Fruit fly (Drosophila melanogaster) whole organism, adult: ENCODE data around the gene mael.

ENCODE experiments used
- CG11617 ChIP-seq: fragments of 200-800 bp; sonication (Bioruptor generic); optimal IDR thresholded peaks from 2 replicates; lab custom pipeline; 2017; ENCODE audit warnings: mild to moderate bottlenecking, missing biosample characterization, missing genetic modification reagents, missing genetic modification characterization
- CG12768 ChIP-seq: fragments of 200-800 bp; sonication (Bioruptor generic); optimal IDR thresholded peaks from 2 replicates; lab custom pipeline; 2017; ENCODE audit warnings: missing biosample characterization, missing genetic modification characterization, mild to moderate bottlenecking, moderate library complexity, missing genetic modification reagents
- CG14711 ChIP-seq: fragments of 200-800 bp; sonication (Bioruptor generic); optimal IDR thresholded peaks from 2 replicates; lab custom pipeline; 2018; ENCODE audit warnings: missing biosample characterization, mild to moderate bottlenecking, missing genetic modification characterization, moderate library complexity
- CG1620 ChIP-seq: fragments of 200-800 bp; sonication (Bioruptor generic); optimal IDR thresholded peaks from 2 replicates; lab custom pipeline; 2016; ENCODE audit warnings: missing biosample characterization, missing genetic modification characterization
- CG33017 ChIP-seq: fragments of 200-800 bp; sonication (Bioruptor generic); optimal IDR thresholded peaks from 2 replicates; lab custom pipeline; 2018; ENCODE audit warnings: missing biosample characterization, mild to moderate bottlenecking, missing genetic modification characterization, moderate library complexity
- CG5204 ChIP-seq: fragments of 200-800 bp; sonication (Bioruptor generic); optimal IDR thresholded peaks from 2 replicates; lab custom pipeline; 2016; ENCODE audit warnings: missing biosample characterization, missing genetic modification characterization
- CG7045 ChIP-seq: fragments of 200-800 bp; sonication (Bioruptor generic); optimal IDR thresholded peaks from 2 replicates; lab custom pipeline; 2017; ENCODE audit warnings: missing biosample characterization, mild to moderate bottlenecking, missing genetic modification characterization
- CG7101 ChIP-seq: fragments of 200-800 bp; sonication (Bioruptor generic); optimal IDR thresholded peaks from 2 replicates; lab custom pipeline; 2018; ENCODE audit warnings: missing biosample characterization, mild to moderate bottlenecking, missing genetic modification characterization, moderate library complexity
- Clk ChIP-seq: fragments of 200-800 bp; sonication (Bioruptor generic); optimal IDR thresholded peaks from 2 replicates; lab custom pipeline; 2017; ENCODE audit warnings: missing biosample characterization, missing genetic modification characterization
- Crg-1 ChIP-seq: fragments of 200-800 bp; sonication (Bioruptor generic); optimal IDR thresholded peaks from 2 replicates; lab custom pipeline; 2016; ENCODE audit warnings: missing biosample characterization, missing genetic modification characterization
- Hr96 ChIP-seq: fragments of 200-800 bp; sonication (Bioruptor generic); optimal IDR thresholded peaks from 2 replicates; lab custom pipeline; 2016; ENCODE audit warnings: missing biosample characterization, missing genetic modification characterization
- Mnt ChIP-seq: fragments of 200-800 bp; sonication (Bioruptor generic); optimal IDR thresholded peaks from 2 replicates; lab custom pipeline; 2016; ENCODE audit warnings: missing biosample characterization, mild to moderate bottlenecking, missing genetic modification characterization
- bab1 ChIP-seq: fragments of 200-800 bp; sonication (Bioruptor generic); optimal IDR thresholded peaks from 3 replicates; lab custom pipeline; 2019; ENCODE audit warnings: missing biosample characterization, mild to moderate bottlenecking, missing genetic modification characterization, moderate library complexity
- cic ChIP-seq: fragments of 200-800 bp; sonication (Bioruptor generic); optimal IDR thresholded peaks from 2 replicates; lab custom pipeline; 2017; ENCODE audit warnings: missing biosample characterization, mild to moderate bottlenecking, missing genetic modification characterization, moderate library complexity
- cnc ChIP-seq, 2 experiments: fragments of >200 bp; optimal IDR thresholded peaks; 2 replicates each; lab custom pipeline; 2017
- kay ChIP-seq: fragments of 200-800 bp; sonication (Bioruptor generic); peaks from one replicate; lab custom pipeline; 2016; ENCODE audit warnings: missing biosample characterization, missing genetic modification characterization, borderline replicate concordance
- ovo ChIP-seq: fragments of 200-800 bp; sonication (Bioruptor generic); optimal IDR thresholded peaks from 2 replicates; lab custom pipeline; 2016; ENCODE audit warnings: missing biosample characterization, missing genetic modification characterization
- pad ChIP-seq: fragments of 200-800 bp; sonication (Bioruptor generic); optimal IDR thresholded peaks from 3 replicates; lab custom pipeline; 2017; ENCODE audit warnings: missing biosample characterization, missing genetic modification characterization, mild to moderate bottlenecking, moderate library complexity, missing genetic modification reagents
- tj ChIP-seq: fragments of 200-800 bp; sonication (Bioruptor generic); optimal IDR thresholded peaks from 3 replicates; lab custom pipeline; 2017; ENCODE audit warnings: missing biosample characterization, mild to moderate bottlenecking, missing genetic modification characterization, moderate library complexity
- toe ChIP-seq: fragments of 200-800 bp; sonication (Bioruptor generic); optimal IDR thresholded peaks from 2 replicates; lab custom pipeline; 2016; ENCODE audit warnings: missing biosample characterization, missing genetic modification characterization

mael gene

dm6 chr3L:22741389-22742120 is 20.6 kb downstream of the mael start, which contains the start of gene CG7369:
Gene CG7369 (plus strand): TSS chr3L:22741793.
- TF ChIP-seq CG7045 (GFP tag; lab: Kevin White, UChicago) = peak; percentile 92
- TF ChIP-seq Crg-1 (GFP tag; lab: Kevin White, UChicago) = peak; percentile 97
- TF ChIP-seq cic = peak; percentile 84
- peak; percentile 88 for TF ChIP-seq CG7101 (tag; lab: Kevin White, UChicago)
- TF ChIP-seq ovo (GFP tag; lab: Kevin White, UChicago) = peak; percentile 92
- TF ChIP-seq cnc (optimal IDR thresholded peaks at IDR 0.05; lab: Kevin White, UChicago) = no peak
- peak; percentile 96 for TF ChIP-seq kay
- TF ChIP-seq CG12768 = peak; percentile 96
- peak; percentile 96 for TF ChIP-seq toe (GFP tag; lab: Kevin White, UChicago)
- peak; percentile 97 for TF ChIP-seq CG1620
- peak; percentile 64 for TF ChIP-seq tj (GFP tag; lab: Kevin White, UChicago)
- TF ChIP-seq CG14711 (tag; lab: Kevin White, UChicago) = peak; percentile 82
- TF ChIP-seq CG5204 (GFP tag; lab: Kevin White, UChicago) = peak; percentile 93
- TF ChIP-seq CG33017 (tag; lab: Kevin White, UChicago) = peak; percentile 83
- peak; percentile 93 for TF ChIP-seq Hr96 (GFP tag; lab: Kevin White, UChicago)
- TF ChIP-seq Mnt (GFP tag; lab: Kevin White, UChicago) = peak; percentile 89
- TF ChIP-seq Clk = peak; percentile 93
- peak; percentile 95 for TF ChIP-seq CG11617 (GFP tag; lab: Kevin White, UChicago)
- peak; percentile 90 for TF ChIP-seq pad
- peak; percentile 89 for TF ChIP-seq bab1 (GFP tag; lab: Kevin White, UChicago)

DNA sequence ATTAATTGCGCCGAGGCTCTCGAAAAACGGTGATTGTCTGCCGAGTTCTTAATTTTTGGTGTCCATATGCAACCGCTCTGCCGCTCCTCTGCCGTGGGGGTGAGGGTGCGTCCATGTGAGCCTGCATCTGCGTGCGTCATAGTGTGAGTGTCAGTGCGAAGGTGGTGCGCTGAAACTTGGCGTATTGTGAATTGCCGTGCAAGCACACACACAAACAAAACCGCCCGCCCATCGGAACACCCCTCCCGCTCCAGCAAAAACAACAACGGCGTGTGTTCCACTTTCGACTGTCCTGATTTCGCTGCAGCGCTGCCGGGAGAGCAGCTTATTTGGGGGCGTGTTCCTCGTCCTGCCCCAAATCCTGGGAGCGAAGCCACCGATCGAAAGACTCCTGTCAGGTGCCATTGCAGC is 21.1 kb downstream of the mael start:
- TF ChIP-seq tj (GFP tag; lab: Kevin White, UChicago) = peak; percentile 14
- no peak for TF ChIP-seq bab1 (GFP tag; lab: Kevin White, UChicago)

DNA sequence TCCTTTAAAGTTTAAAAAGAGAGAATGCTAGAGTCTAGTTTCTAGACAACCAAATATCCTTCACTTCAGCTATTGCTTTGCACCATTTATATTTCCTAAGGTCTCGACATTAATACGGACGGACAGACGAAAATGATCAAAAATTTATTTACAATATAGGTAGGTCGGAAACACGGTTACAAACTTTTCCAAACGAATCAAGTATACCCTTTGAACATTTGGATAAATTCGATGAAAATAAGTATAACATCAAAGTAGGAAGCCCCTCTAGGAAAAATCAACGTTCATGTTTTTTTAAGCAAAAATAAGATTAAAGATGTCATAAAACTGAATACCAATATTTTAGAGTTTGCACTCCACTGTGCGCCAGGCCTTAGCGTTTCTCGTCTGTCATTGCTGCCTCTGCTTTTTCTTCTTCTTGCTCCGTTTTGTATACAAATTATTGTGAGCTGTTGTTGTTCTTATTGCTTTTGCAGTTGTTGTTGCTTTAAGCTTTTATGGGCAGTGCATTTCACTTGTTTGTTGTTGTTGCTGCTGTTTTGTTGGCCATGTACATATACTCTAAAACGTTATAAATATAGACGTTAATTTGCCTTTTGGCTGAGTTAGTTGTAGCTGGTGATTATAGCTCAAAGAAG is 22.1 kb downstream of the mael start:
- TF ChIP-seq tj (GFP tag; lab: Kevin White, UChicago) (peak; percentile 91), CG7045 (GFP tag; lab: Kevin White, UChicago) (no peak), CG14711 (tag; lab: Kevin White, UChicago) (no peak)

dm6 chr3L:22749147-22749550 is 28.1 kb downstream of the mael start, which contains the start of gene SPoCk:
Gene SPoCk (plus strand): TSS chr3L:22749444.
- TF ChIP-seq CG1620 (no peak), Hr96 (GFP tag; lab: Kevin White, UChicago) (no peak), ovo (GFP tag; lab: Kevin White, UChicago) (no peak), CG7101 (tag; lab: Kevin White, UChicago) (no peak), Mnt (GFP tag; lab: Kevin White, UChicago) (no peak), CG11617 (GFP tag; lab: Kevin White, UChicago) (no peak), Clk (no peak), CG14711 (tag; lab: Kevin White, UChicago) (no peak), kay (no peak), toe (GFP tag; lab: Kevin White, UChicago) (no peak), CG5204 (GFP tag; lab: Kevin White, UChicago) (no peak), CG12768 (no peak), CG7045 (GFP tag; lab: Kevin White, UChicago) (no peak), tj (GFP tag; lab: Kevin White, UChicago) (no peak), cnc (optimal IDR thresholded peaks at IDR 0.05; lab: Kevin White, UChicago) (no peak), cic (no peak), pad (no peak), bab1 (GFP tag; lab: Kevin White, UChicago) (no peak), CG33017 (tag; lab: Kevin White, UChicago) (no peak), Crg-1 (GFP tag; lab: Kevin White, UChicago) (no peak)

DNA sequence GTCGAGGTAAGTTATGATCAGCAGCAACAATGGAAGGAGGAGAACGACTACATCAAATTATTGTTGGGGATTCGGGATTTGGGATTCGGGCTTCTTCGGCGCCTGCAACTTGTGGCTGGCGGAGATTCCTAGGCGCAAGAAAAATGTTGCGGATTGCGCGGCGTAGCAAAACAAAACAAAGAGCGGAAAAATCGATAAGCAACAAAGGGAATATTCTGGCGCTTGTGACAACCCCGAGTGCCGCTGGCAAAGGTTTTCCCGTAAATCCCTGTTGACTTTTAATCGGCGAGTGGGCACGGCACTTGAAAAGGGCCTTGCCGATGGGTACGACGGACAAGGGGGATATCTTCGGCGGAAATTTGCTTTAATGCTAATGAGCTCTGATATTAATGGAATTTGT is 29.0 kb downstream of the mael start:
- TF ChIP-seq CG33017 (tag; lab: Kevin White, UChicago) (no peak), toe (GFP tag; lab: Kevin White, UChicago) (no peak), kay (no peak), bab1 (GFP tag; lab: Kevin White, UChicago) (no peak), Crg-1 (GFP tag; lab: Kevin White, UChicago) (no peak), Hr96 (GFP tag; lab: Kevin White, UChicago) (no peak), ovo (GFP tag; lab: Kevin White, UChicago) (no peak), CG7101 (tag; lab: Kevin White, UChicago) (no peak), CG14711 (tag; lab: Kevin White, UChicago) (no peak), cic (no peak), tj (GFP tag; lab: Kevin White, UChicago) (no peak), Clk (no peak)

- TF ChIP-seq CG7045 (GFP tag; lab: Kevin White, UChicago) (no peak), CG14711 (tag; lab: Kevin White, UChicago) (peak; percentile 63), Hr96 (GFP tag; lab: Kevin White, UChicago) (peak; percentile 37), tj (GFP tag; lab: Kevin White, UChicago) (peak; percentile 66), Mnt (GFP tag; lab: Kevin White, UChicago) (peak; percentile 75), ovo (GFP tag; lab: Kevin White, UChicago) (peak; percentile 57), bab1 (GFP tag; lab: Kevin White, UChicago) (peak; percentile 25), pad (no peak), CG1620 (no peak), CG33017 (tag; lab: Kevin White, UChicago) (no peak)
Measured at dm6 chr3L:22773383-22773873, 52.4 kb downstream of the mael start.
